Fruit fly (Drosophila melanogaster): ENCODE data around the gene CG14253.

DNA sequence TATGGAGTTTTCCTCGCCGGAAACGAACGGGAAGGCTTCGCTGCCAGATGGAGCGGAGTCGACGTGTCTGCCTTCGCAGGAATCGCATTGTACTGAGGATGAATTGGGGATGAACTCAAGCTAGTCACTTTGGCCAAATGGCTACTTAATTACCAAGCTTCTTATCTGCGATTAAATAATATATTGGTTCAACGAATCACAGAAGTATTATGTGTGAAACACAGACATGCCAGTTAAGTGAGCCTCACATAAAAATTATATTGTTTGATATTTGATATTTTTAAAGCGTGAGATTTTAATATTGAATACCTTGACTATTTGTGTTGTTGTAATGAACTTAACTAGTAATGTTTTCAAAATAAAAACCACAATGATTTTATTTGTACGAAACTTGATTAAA lies 12.0 kb upstream of the CG14253 start, which contains the start of gene Gr97a:
- TF ChIP-seq psq (optimal IDR thresholded peaks at IDR 0.05): no peak
- TF ChIP-seq usp (GFP tag; optimal IDR thresholded peaks at IDR 0.05): no peak

All from whole organism.